Worm (Caenorhabditis elegans) whole organism, midembryonic: ENCODE measurements around the gene col-173.

ENCODE experiments used
- T22C8.4 ChIP-seq: fragments of 200-800 bp; sonication (Bioruptor generic); IDR thresholded peaks from 2 replicates; pipeline ENCODE4 v1.3.6; 2022; ENCODE audit warnings: missing genetic modification characterization, missing compliant biosample characterization
- cog-1 ChIP-seq: sonication (generic microtip); optimal IDR thresholded peaks from 2 replicates; lab custom pipeline; 2016; ENCODE audit warnings: missing genetic modification characterization, missing compliant biosample characterization
- ref-1 ChIP-seq: fragments of 200-800 bp; sonication (Bioruptor generic); conservative IDR thresholded peaks from 2 replicates; pipeline ENCODE4 v1.3.6; 2022; ENCODE audit warnings: missing genetic modification reagents, missing genetic modification characterization, missing compliant biosample characterization
- tab-1 ChIP-seq: fragments of 200-800 bp; sonication (Bioruptor generic); IDR thresholded peaks from 2 replicates; pipeline ENCODE4 v1.3.6; 2022; ENCODE audit warnings: missing genetic modification characterization, missing compliant biosample characterization
- ztf-23 ChIP-seq: fragments of 200-800 bp; sonication (Bioruptor generic); IDR thresholded peaks from 2 replicates; pipeline ENCODE4 v1.3.6; 2022; ENCODE audit warnings: missing genetic modification reagents, missing genetic modification characterization, missing compliant biosample characterization

DNA sequence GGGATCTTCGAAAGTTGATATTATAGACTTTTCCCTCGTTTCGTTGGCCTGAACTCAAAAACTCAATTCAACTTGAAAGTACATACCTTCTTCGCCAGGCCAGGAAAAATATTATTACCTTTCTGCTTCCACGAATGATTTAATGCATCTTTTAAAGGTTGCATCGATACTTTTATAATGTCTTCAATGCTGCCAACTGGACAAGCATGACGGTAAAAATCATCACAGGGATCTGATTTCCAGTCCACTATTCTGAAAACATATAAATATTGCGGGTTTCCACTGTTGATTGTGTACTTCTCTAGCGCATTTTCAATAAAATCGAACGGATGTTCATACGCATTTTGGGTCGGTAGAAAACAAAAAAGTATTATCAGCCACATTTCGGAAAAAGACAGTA lies 14.3 kb downstream of the col-173 start, which contains the start of gene nep-4:
- no peak for TF ChIP-seq T22C8.4 (GFP tag; lab: Robert Waterston, UW)
- TF ChIP-seq tab-1 (GFP tag; lab: Robert Waterston, UW): no peak
- no peak for TF ChIP-seq cog-1
- TF ChIP-seq ztf-23 (GFP tag; lab: Robert Waterston, UW): no peak
- no peak for TF ChIP-seq ref-1 (GFP tag; lab: Robert Waterston, UW)
